Worm (Caenorhabditis elegans) whole organism, young adult: ENCODE results near the gene rfl-1.

Source experiments
- attf-3 ChIP-seq: fragments of 200-800 bp; sonication (Bioruptor generic); conservative IDR thresholded peaks from 2 replicates; pipeline ENCODE4 v1.3.6; 2022; ENCODE audit warnings: missing genetic modification reagents, missing genetic modification characterization, missing compliant biosample characterization
- let-526 ChIP-seq: fragments of 200-800 bp; sonication (Bioruptor generic); IDR thresholded peaks from 2 replicates; pipeline ENCODE4 v1.3.6; 2022; ENCODE audit warnings: missing genetic modification reagents, missing genetic modification characterization, missing compliant biosample characterization
- madf-8 ChIP-seq: fragments of 200-800 bp; sonication (Bioruptor generic); conservative IDR thresholded peaks from 2 replicates; pipeline ENCODE4 v1.3.6; 2022; ENCODE audit warnings: missing genetic modification reagents, missing genetic modification characterization, missing compliant biosample characterization
- mxl-1 ChIP-seq: sonication (generic microtip); optimal IDR thresholded peaks from 2 replicates; lab custom pipeline; 2016; ENCODE audit warnings: missing genetic modification characterization, missing compliant biosample characterization
- nfya-1 ChIP-seq: sonication (generic microtip); optimal IDR thresholded peaks from 2 replicates; lab custom pipeline; 2017; ENCODE audit warnings: antibody characterized with exemption, missing compliant biosample characterization, missing genetic modification characterization, borderline replicate concordance; ENCODE audit not compliant: insufficient read depth
- snpc-1.1 ChIP-seq: sonication (generic microtip); optimal IDR thresholded peaks from 2 replicates; lab custom pipeline; 2017; ENCODE audit warnings: missing genetic modification characterization, mild to moderate bottlenecking, missing compliant biosample characterization, antibody characterized with exemption, moderate library complexity, missing genotype, missing genetic modification reagents; ENCODE audit not compliant: insufficient read depth

ce11 chrIII:7045643-7046042 lies 24.6 kb downstream of the rfl-1 start, which contains the start of gene R01H2.7:
- TF ChIP-seq snpc-1.1 (tag; lab: Kevin White, UChicago), result no peak
- TF ChIP-seq attf-3, result no peak
- no peak for TF ChIP-seq madf-8
- no peak for TF ChIP-seq nfya-1 (tag; lab: Kevin White, UChicago)
- TF ChIP-seq mxl-1 (tag; lab: Kevin White, UChicago), result no peak
- no peak for TF ChIP-seq let-526
